Worm (Caenorhabditis elegans) whole organism, mixed stage, embryonic: ENCODE data around the gene Y54G2A.40.

Experiments
- blmp-1 ChIP-seq: fragments of 150-350 bp; optimal IDR thresholded peaks from 2 replicates; lab custom pipeline; 2014; ENCODE audit warnings: missing biosample characterization, missing genetic modification characterization
- ces-1 ChIP-seq: fragments of 150-350 bp; optimal IDR thresholded peaks from 2 replicates; lab custom pipeline; 2014; ENCODE audit warnings: missing biosample characterization, missing genetic modification reagents, missing genetic modification characterization
- nhr-237 ChIP-seq: fragments of 150-350 bp; optimal IDR thresholded peaks from 2 replicates; lab custom pipeline; 2014; ENCODE audit warnings: missing biosample characterization, missing genetic modification characterization
- nhr-28 ChIP-seq: fragments of 150-350 bp; optimal IDR thresholded peaks from 2 replicates; lab custom pipeline; 2014; ENCODE audit warnings: missing biosample characterization, missing genetic modification characterization

- TF ChIP-seq nhr-28 (tag; lab: Kevin White, UChicago) (no peak), nhr-237 (tag; lab: Kevin White, UChicago) (no peak), blmp-1 (tag; lab: Kevin White, UChicago) (no peak), ces-1 (GFP tag; lab: Kevin White, UChicago) (no peak)
These were observed 5.0 kb upstream of the Y54G2A.40 start, which contains the start of gene clec-83 for ce11 chrIV:2841260-2841659.
